Worm (Caenorhabditis elegans): Measurements from ENCODE around the gene ZK795.3.

The ZK795.3 gene

DNA sequence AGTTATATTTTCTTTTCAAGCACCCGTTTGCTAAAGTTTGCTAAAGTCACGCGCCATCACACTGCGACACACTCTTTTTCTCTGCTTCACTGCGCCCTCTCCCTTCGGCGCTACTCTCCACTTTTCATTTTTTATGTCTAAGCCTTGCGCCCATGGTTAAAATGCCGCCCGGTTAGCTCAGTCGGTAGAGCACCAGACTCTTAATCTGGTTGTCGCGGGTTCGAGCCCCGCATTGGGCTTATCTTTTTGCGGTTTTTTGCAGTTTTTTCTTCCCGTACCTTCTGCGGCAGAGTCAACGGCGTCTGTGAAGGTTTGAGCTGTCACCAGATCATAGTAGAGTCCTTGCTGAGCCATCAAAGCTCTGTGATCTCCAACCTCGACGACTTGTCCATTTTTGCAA, 35.4 kb downstream of the ZK795.3 start (continued):
- peak; percentile 94 for TF ChIP-seq pha-4 (GFP tag; IDR thresholded peaks at IDR 0.05)
- no peak for TF ChIP-seq pha-4 (tag; optimal IDR thresholded peaks at IDR 0.05)
- TF ChIP-seq zfp-3 (GFP tag; conservative IDR thresholded peaks at IDR 0.05): no peak
- TF ChIP-seq T26A8.4 (GFP tag; IDR thresholded peaks at IDR 0.05): peak; percentile 79
- peak; percentile 42 for TF ChIP-seq ceh-32 (tag; optimal IDR thresholded peaks at IDR 0.05; ENCODE audit: poor library complexity)
- peak; percentile 45 for TF ChIP-seq duxl-1 (tag; optimal IDR thresholded peaks at IDR 0.05; ENCODE audit: poor library complexity)
- TF ChIP-seq nhr-77 (tag; optimal IDR thresholded peaks at IDR 0.05): peak; percentile 2
- TF ChIP-seq nhr-25 (tag; optimal IDR thresholded peaks at IDR 0.05; ENCODE audit: borderline replicate concordance, insufficient read depth): no peak
- peak; percentile 35 for TF ChIP-seq F10B5.3 (tag; optimal IDR thresholded peaks at IDR 0.05)
- TF ChIP-seq F37D6.2 (tag; optimal IDR thresholded peaks at IDR 0.05): peak; percentile 47
- peak; percentile 51; the same call in 1 of the 2 replicates for TF ChIP-seq tra-1 (GFP tag; IDR thresholded peaks at IDR 0.05)
- no peak for TF ChIP-seq daf-12 (tag; optimal IDR thresholded peaks at IDR 0.05)
- TF ChIP-seq madf-9 (GFP tag; conservative IDR thresholded peaks at IDR 0.05): peak; percentile 77
- TF ChIP-seq hmg-1.1 (GFP tag; IDR thresholded peaks at IDR 0.05): peak; percentile 97
- TF ChIP-seq lim-7 (GFP tag; IDR thresholded peaks at IDR 0.05): peak; percentile 89
- TF ChIP-seq R02D3.7 (tag; optimal IDR thresholded peaks at IDR 0.05): no peak
- no peak for TF ChIP-seq jun-1 (tag; optimal IDR thresholded peaks at IDR 0.05)
- TF ChIP-seq daf-19 (GFP tag; conservative IDR thresholded peaks at IDR 0.05): no peak
- no peak for TF ChIP-seq pqm-1 (tag; optimal IDR thresholded peaks at IDR 0.05)
- TF ChIP-seq mdl-1 (tag; optimal IDR thresholded peaks at IDR 0.05): peak in 1 of 2 experiments; percentile 80
- TF ChIP-seq snpc-4 (tag; optimal IDR thresholded peaks at IDR 0.05): no peak
- TF ChIP-seq madf-5 (GFP tag; IDR thresholded peaks at IDR 0.05): peak; percentile 54 to 72; a peak in 3 of 4 replicates
- TF ChIP-seq unc-39 (tag; optimal IDR thresholded peaks at IDR 0.05): no peak
- peak; percentile 48 for TF ChIP-seq F49E8.2 (tag; optimal IDR thresholded peaks at IDR 0.05; ENCODE audit: borderline replicate concordance)
- peak; percentile 10 for TF ChIP-seq ztf-7 (tag; optimal IDR thresholded peaks at IDR 0.05)
- TF ChIP-seq unc-130 (GFP tag; optimal IDR thresholded peaks at IDR 0.05): peak; percentile 71
- no peak for TF ChIP-seq zip-11 (GFP tag; IDR thresholded peaks at IDR 0.05)
- peak; percentile 56 for TF ChIP-seq Y48G9A.11 (GFP tag; IDR thresholded peaks at IDR 0.05)
- TF ChIP-seq F44E2.7 (GFP tag; IDR thresholded peaks at IDR 0.05): peak; percentile 72; the same call in 1 of the 2 replicates
- TF ChIP-seq ceh-82 (tag; optimal IDR thresholded peaks at IDR 0.05): no peak
- peak; percentile 74 for TF ChIP-seq lin-1 (GFP tag; IDR thresholded peaks at IDR 0.05)
- TF ChIP-seq tag-97 (GFP tag; IDR thresholded peaks at IDR 0.05): no peak
- TF ChIP-seq cey-2 (tag; optimal IDR thresholded peaks at IDR 0.05; ENCODE audit: borderline replicate concordance, insufficient read depth): no peak
- TF ChIP-seq saeg-2 (GFP tag; IDR thresholded peaks at IDR 0.05): no peak
- TF ChIP-seq nhr-28 (tag; optimal IDR thresholded peaks at IDR 0.05): peak; percentile 34
- TF ChIP-seq mxl-2 (GFP tag; conservative IDR thresholded peaks at IDR 0.05): peak; percentile 62
- peak; percentile 81 for TF ChIP-seq nhr-102 (tag; optimal IDR thresholded peaks at IDR 0.05)
- peak; percentile 41 for TF ChIP-seq gei-8 (GFP tag; optimal IDR thresholded peaks at IDR 0.05)
- TF ChIP-seq ctbp-1 (GFP tag; IDR thresholded peaks at IDR 0.05): peak; percentile 65
- no peak for TF ChIP-seq ceh-28 (tag; optimal IDR thresholded peaks at IDR 0.05)
- TF ChIP-seq egl-43 (GFP tag; IDR thresholded peaks at IDR 0.05): peak; percentile 97
- TF ChIP-seq T20F7.1 (GFP tag; optimal IDR thresholded peaks at IDR 0.05): peak; percentile 60
- peak; percentile 13 for TF ChIP-seq lir-3 (tag; optimal IDR thresholded peaks at IDR 0.05)
- peak; percentile 53 for TF ChIP-seq sdz-12 (GFP tag; optimal IDR thresholded peaks at IDR 0.05)
- TF ChIP-seq zfp-2 (tag; optimal IDR thresholded peaks at IDR 0.05): peak; percentile 44
- no peak; the same call in 1 of the 2 replicates for TF ChIP-seq lin-38 (GFP tag; IDR thresholded peaks at IDR 0.05)
- TF ChIP-seq nhr-6 (tag; optimal IDR thresholded peaks at IDR 0.05): no peak
- TF ChIP-seq mep-1 (tag; optimal IDR thresholded peaks at IDR 0.05): peak; percentile 75
- no peak for TF ChIP-seq lin-39 (tag; optimal IDR thresholded peaks at IDR 0.05)
- peak; percentile 46 for TF ChIP-seq mxl-3 (GFP tag; optimal IDR thresholded peaks at IDR 0.05)
- TF ChIP-seq dmd-8 (GFP tag; IDR thresholded peaks at IDR 0.05): peak; percentile 86

Measured in whole organism, L4 larva.